Worm (Caenorhabditis elegans): ENCODE data around the gene ptc-3.

DNA sequence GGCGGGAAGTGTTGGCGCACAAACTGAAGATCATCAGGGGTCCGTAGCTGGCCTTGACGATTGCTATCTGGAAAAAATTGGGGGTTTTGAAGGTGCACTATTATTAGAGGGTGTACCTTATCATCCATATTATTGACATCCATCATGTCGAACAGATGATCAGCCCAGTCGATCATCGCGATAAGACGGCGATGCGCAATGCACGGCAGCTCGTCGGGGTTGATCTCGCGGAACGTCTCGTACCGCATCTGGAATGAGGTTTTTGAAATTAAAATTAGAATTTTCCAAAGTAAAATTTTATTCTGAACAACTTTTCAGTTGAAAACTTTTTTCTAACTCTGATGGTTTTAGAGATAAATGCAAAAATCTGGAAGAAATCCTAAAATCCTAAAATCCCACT, 54.4 kb downstream of the ptc-3 start:
- TF ChIP-seq unc-62 (GFP tag; optimal IDR thresholded peaks at IDR 0.05) (no peak), nhr-80 (tag; optimal IDR thresholded peaks at IDR 0.05) (no peak), ekl-4 (GFP tag; IDR thresholded peaks at IDR 0.05) (no peak), F23B12.7 (tag; optimal IDR thresholded peaks at IDR 0.05; ENCODE audit: insufficient read depth) (no peak), nhr-90 (tag; optimal IDR thresholded peaks at IDR 0.05) (no peak), ztf-25 (GFP tag; IDR thresholded peaks at IDR 0.05) (no peak), attf-5 (GFP tag; optimal IDR thresholded peaks at IDR 0.05) (no peak)
